Fruit fly (Drosophila melanogaster) whole organism, embryonic: Measurements from ENCODE around the gene CG10710.

Experiments used
- Abd-B ChIP-seq: fragments of 200-800 bp; sonication (Bioruptor generic); optimal IDR thresholded peaks from 2 replicates; lab custom pipeline; 2018; ENCODE audit warnings: missing biosample characterization, mild to moderate bottlenecking, missing genetic modification characterization, moderate library complexity
- Aef1 ChIP-seq: fragments of 200-800 bp; sonication (Bioruptor generic); IDR thresholded peaks from 3 replicates; pipeline ENCODE4 v1.3.6; 2022; ENCODE audit warnings: missing biosample characterization, missing genetic modification characterization
- CG16779 ChIP-seq: fragments of 200-800 bp; sonication (Bioruptor generic); IDR thresholded peaks from 2 replicates; pipeline ENCODE4 v1.3.6; 2022; ENCODE audit warnings: missing biosample characterization, missing genetic modification characterization
- Deaf1 ChIP-seq: fragments of 200-800 bp; optimal IDR thresholded peaks from 3 replicates; lab custom pipeline; 2019; ENCODE audit warnings: missing biosample characterization, mild to moderate bottlenecking, missing genetic modification characterization, moderate library complexity
- Med ChIP-seq: fragments of 200-800 bp; sonication (Bioruptor generic); peaks from one replicate; lab custom pipeline; 2016; ENCODE audit warnings: missing biosample characterization, missing genetic modification characterization, mild to moderate bottlenecking, inconsistent platforms, moderate library complexity
- NfI ChIP-seq: fragments of 200-800 bp; sonication (Bioruptor generic); optimal IDR thresholded peaks from 3 replicates; lab custom pipeline; 2018; ENCODE audit warnings: missing biosample characterization, mild to moderate bottlenecking, missing genetic modification characterization, moderate library complexity
- Ptx1 ChIP-seq: fragments of 200-800 bp; sonication (Bioruptor generic); IDR thresholded peaks from 2 replicates; pipeline ENCODE4 v1.3.6; 2022; ENCODE audit warnings: missing biosample characterization, missing genetic modification characterization
- Trl ChIP-seq, 3 experiments: fragments of >200 bp in 2 of 3; fragments of 200-800 bp in 1 of 3; sonication (Bioruptor generic) in 1 of 3; optimal IDR thresholded peaks; 2 replicates in 1 of 3; 3 replicates in 2 of 3; lab custom pipeline; 2016 to 2017; ENCODE audit warnings: missing biosample characterization in 1 of 3, missing genetic modification characterization in 1 of 3
- amos ChIP-seq: fragments of 200-800 bp; sonication (Bioruptor generic); IDR thresholded peaks from 2 replicates; pipeline ENCODE4 v1.3.6; 2022; ENCODE audit warnings: missing biosample characterization, missing genetic modification characterization; ENCODE audit not compliant: partially characterized antibody
- bsh ChIP-seq, 2 experiments: fragments of 200-800 bp; sonication (Bioruptor generic); optimal IDR thresholded peaks; 2 replicates each; lab custom pipeline; 2017 to 2018; ENCODE audit warnings: mild to moderate bottlenecking in 2 of 2, missing biosample characterization in 2 of 2, missing genetic modification characterization in 2 of 2, moderate library complexity in 1 of 2
- da ChIP-seq: fragments of 200-800 bp; sonication (Bioruptor generic); optimal IDR thresholded peaks from 2 replicates; lab custom pipeline; 2016; ENCODE audit warnings: missing biosample characterization, missing genetic modification characterization
- dmrt11E ChIP-seq: fragments of 200-800 bp; sonication (Bioruptor generic); optimal IDR thresholded peaks from 3 replicates; lab custom pipeline; 2018; ENCODE audit warnings: missing biosample characterization, mild to moderate bottlenecking, missing genetic modification characterization, moderate library complexity
- ewg ChIP-seq: fragments of 200-800 bp; sonication (Bioruptor generic); optimal IDR thresholded peaks from 3 replicates; lab custom pipeline; 2017; ENCODE audit warnings: mild to moderate bottlenecking, missing biosample characterization, missing genetic modification reagents, missing genetic modification characterization
- gcm ChIP-seq: fragments of 200-800 bp; sonication (Bioruptor generic); optimal IDR thresholded peaks from 2 replicates; lab custom pipeline; 2019; ENCODE audit warnings: missing biosample characterization, mild to moderate bottlenecking, missing genetic modification characterization, moderate library complexity
- gcm2 ChIP-seq: fragments of 200-800 bp; sonication (Bioruptor generic); optimal IDR thresholded peaks from 2 replicates; lab custom pipeline; 2016; ENCODE audit warnings: missing biosample characterization, missing genetic modification characterization
- nmo ChIP-seq: fragments of 200-800 bp; sonication (Bioruptor generic); optimal IDR thresholded peaks from 2 replicates; lab custom pipeline; 2018; ENCODE audit warnings: missing biosample characterization, mild to moderate bottlenecking, missing genetic modification characterization, moderate library complexity
- oc ChIP-seq: fragments of 200-800 bp; sonication (Bioruptor generic); optimal IDR thresholded peaks from 2 replicates; lab custom pipeline; 2018; ENCODE audit warnings: missing biosample characterization, mild to moderate bottlenecking, missing genetic modification characterization, moderate library complexity
- peb ChIP-seq: fragments of 200-800 bp; sonication (Bioruptor generic); IDR thresholded peaks from 2 replicates; pipeline ENCODE4 v1.3.6; 2022; ENCODE audit warnings: missing biosample characterization, missing genetic modification characterization
- so ChIP-seq: fragments of 200-800 bp; sonication (Bioruptor generic); IDR thresholded peaks from 3 replicates; pipeline ENCODE4 v1.3.6; 2022; ENCODE audit warnings: missing biosample characterization, missing genetic modification characterization
- z ChIP-seq: fragments of 200-800 bp; sonication (Bioruptor generic); IDR thresholded peaks from 3 replicates; pipeline ENCODE4 v1.3.6; 2022; ENCODE audit warnings: missing biosample characterization, missing genetic modification characterization

The CG10710 gene

dm6 chr3L:13476070-13476469, 43.3 kb downstream of the CG10710 start (continued):
- TF ChIP-seq dmrt11E (tag; lab: Kevin White, UChicago), result no peak
- peak; percentile 34; the same call in 1 of the 2 replicates for TF ChIP-seq Ptx1 (GFP tag; lab: Robert Waterston, UW)
- TF ChIP-seq nmo (GFP tag; lab: Kevin White, UChicago), result peak; percentile 43
- no peak for TF ChIP-seq NfI
- 0 out of 3 replicates have a peak, but pooled peaks have one; percentile 32 for TF ChIP-seq so (GFP tag; lab: Robert Waterston, UW)
- TF ChIP-seq da (GFP tag; lab: Kevin White, UChicago), result no peak

- TF ChIP-seq gcm, result no peak
- peak; percentile 50 for TF ChIP-seq Med (GFP tag; lab: Kevin White, UChicago)
- peak in 1 of 2 experiments; percentile 11 for TF ChIP-seq Trl (optimal IDR thresholded peaks at IDR 0.05; lab: Kevin White, UChicago)
- no peak for TF ChIP-seq Trl (GFP tag; optimal IDR thresholded peaks at IDR 0.05; lab: Kevin White, UChicago)
- TF ChIP-seq ewg (GFP tag; lab: Kevin White, UChicago), result peak; percentile 56
- TF ChIP-seq gcm2 (GFP tag; lab: Kevin White, UChicago), result no peak
- TF ChIP-seq CG16779, result peak; percentile 56; the same call in 1 of the 2 replicates
- TF ChIP-seq oc (tag; lab: Kevin White, UChicago), result no peak
- peak; percentile 93 for TF ChIP-seq z (GFP tag; lab: Robert Waterston, UW)
- TF ChIP-seq peb (GFP tag; lab: Robert Waterston, UW), result no peak
- peak; percentile 59 for TF ChIP-seq Deaf1 (tag; lab: Kevin White, UChicago)
- TF ChIP-seq Aef1 (GFP tag; lab: Robert Waterston, UW), result no peak
- TF ChIP-seq bsh (GFP tag; optimal IDR thresholded peaks at IDR 0.05; lab: Kevin White, UChicago), result no peak
- no peak for TF ChIP-seq Abd-B (GFP tag; lab: Kevin White, UChicago)
- TF ChIP-seq amos (GFP tag; lab: Robert Waterston, UW), result peak; percentile 14; the same call in 1 of the 2 replicates
- TF ChIP-seq, all 482 proteins: peak for 7
Measured at dm6 chr3L:13474607-13475006, 44.8 kb downstream of the CG10710 start, which contains the start of gene CG10089. Gene CG10089, minus strand, starts transcription at chr3L:13474787.
